4 fruit fly cellular contexts compared by ENCODE assay signal in the genomic region with DNA sequence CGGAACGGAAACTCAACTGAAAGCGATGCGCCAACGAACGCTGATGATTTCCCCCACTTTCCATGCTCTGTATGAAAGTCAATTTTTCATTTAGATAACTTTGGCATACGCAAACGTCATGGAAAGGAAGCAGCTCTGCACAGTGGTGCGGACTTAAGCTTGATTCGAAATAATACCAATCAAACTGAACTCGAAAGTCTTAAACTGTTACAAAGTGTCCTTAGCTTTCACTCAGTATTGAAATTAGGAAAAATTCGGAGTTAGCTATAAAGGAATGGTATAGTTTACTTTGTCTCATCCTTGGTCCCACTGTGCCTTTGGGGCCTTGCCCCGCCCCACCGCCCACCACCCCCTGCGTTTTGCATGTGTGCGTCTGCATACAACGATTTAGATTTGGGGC.
A peak's percentile ranks its signal among the peaks of the same experiment; 100 is the strongest.
TF ChIP-seq lines count a peak whose summit lies in the region.

No protein-coding gene starts in this region.

- TF ChIP-seq CTCF in whole organism, embryonic (GFP tag; optimal IDR thresholded peaks at IDR 0.05; lab: Kevin White, UChicago), result no peak

TF ChIP-seq in whole organism, embryonic, 481 proteins besides CTCF, POLR2A, EP300 and RAD21 (continues in another document):
- TF ChIP-seq CG3281 (GFP tag; optimal IDR thresholded peaks at IDR 0.05; lab: Kevin White, UChicago) (peak; percentile 55), pan (optimal IDR thresholded peaks at IDR 0.05; lab: Kevin White, UChicago) (no peak), pan (GFP tag; optimal IDR thresholded peaks at IDR 0.05 in 1 of 2, IDR thresholded peaks at IDR 0.05 in 1 of 2) (peak in 1 of 2 experiments; percentile 76), CG6791 (GFP tag; IDR thresholded peaks at IDR 0.05; lab: Robert Waterston, UW; ENCODE audit: partially characterized antibody) (no peak), Sox100B (GFP tag; optimal IDR thresholded peaks at IDR 0.05; lab: Kevin White, UChicago) (peak; percentile 33), CG18599 (GFP tag; optimal IDR thresholded peaks at IDR 0.05; lab: Kevin White, UChicago) (peak; percentile 77), Mad (GFP tag; optimal IDR thresholded peaks at IDR 0.05; lab: Kevin White, UChicago) (no peak), CG15269 (tag; optimal IDR thresholded peaks at IDR 0.05; lab: Kevin White, UChicago) (peak; percentile 75), B-H2 (GFP tag; optimal IDR thresholded peaks at IDR 0.05; lab: Kevin White, UChicago) (no peak), Usf (GFP tag; optimal IDR thresholded peaks at IDR 0.05; lab: Kevin White, UChicago) (no peak), BtbVII (GFP tag; optimal IDR thresholded peaks at IDR 0.05; lab: Kevin White, UChicago) (peak; percentile 1), salm (tag; optimal IDR thresholded peaks at IDR 0.05; lab: Kevin White, UChicago) (no peak), nerfin-1 (tag; optimal IDR thresholded peaks at IDR 0.05; lab: Kevin White, UChicago) (no peak), CG15011 (GFP tag; optimal IDR thresholded peaks at IDR 0.05; lab: Kevin White, UChicago) (no peak), CG13296 (GFP tag; optimal IDR thresholded peaks at IDR 0.05; lab: Kevin White, UChicago) (no peak), Max (GFP tag; optimal IDR thresholded peaks at IDR 0.05; lab: Kevin White, UChicago) (no peak), Taf1 (GFP tag; IDR thresholded peaks at IDR 0.05; lab: Robert Waterston, UW) (peak; percentile 64), slou (GFP tag; optimal IDR thresholded peaks at IDR 0.05; lab: Kevin White, UChicago) (peak; percentile 4), CG11723 (GFP tag; optimal IDR thresholded peaks at IDR 0.05; lab: Kevin White, UChicago) (no peak), eve (GFP tag; optimal IDR thresholded peaks at IDR 0.05; lab: Kevin White, UChicago) (peak in 1 of 2 experiments; percentile 67), CG17186 (GFP tag; optimal IDR thresholded peaks at IDR 0.05; lab: Kevin White, UChicago) (no peak)

TF ChIP-seq in whole organism, prepupa, 60 proteins besides CTCF, POLR2A, EP300 and RAD21:
- TF ChIP-seq spab (GFP tag; optimal IDR thresholded peaks at IDR 0.05; lab: Kevin White, UChicago), result no peak
- TF ChIP-seq CG6854 (GFP tag; optimal IDR thresholded peaks at IDR 0.05; lab: Kevin White, UChicago), result no peak
- peak; percentile 19 for TF ChIP-seq Hr4 (GFP tag; optimal IDR thresholded peaks at IDR 0.05; lab: Kevin White, UChicago)
- TF ChIP-seq net (GFP tag; optimal IDR thresholded peaks at IDR 0.05; lab: Kevin White, UChicago), result no peak
- peak; percentile 3 for TF ChIP-seq Hr39 (GFP tag; optimal IDR thresholded peaks at IDR 0.05; lab: Kevin White, UChicago)
- no peak for TF ChIP-seq Hr38 (GFP tag; optimal IDR thresholded peaks at IDR 0.05; lab: Kevin White, UChicago)
- peak; percentile 34 for TF ChIP-seq esn (GFP tag; optimal IDR thresholded peaks at IDR 0.05; lab: Kevin White, UChicago)
- no peak for TF ChIP-seq ss (GFP tag; optimal IDR thresholded peaks at IDR 0.05; lab: Kevin White, UChicago)
- TF ChIP-seq CG32006 (GFP tag; optimal IDR thresholded peaks at IDR 0.05; lab: Kevin White, UChicago), result peak; percentile 17
- TF ChIP-seq CG10669 (GFP tag; optimal IDR thresholded peaks at IDR 0.05; lab: Kevin White, UChicago), result no peak
- no peak for TF ChIP-seq fd85E (GFP tag; optimal IDR thresholded peaks at IDR 0.05; lab: Kevin White, UChicago)
- 0 out of 3 replicates have a peak, but pooled peaks have one; percentile 6 for TF ChIP-seq eg (GFP tag; IDR thresholded peaks at IDR 0.05; lab: Robert Waterston, UW)
- TF ChIP-seq CG3032 (tag; optimal IDR thresholded peaks at IDR 0.05; lab: Kevin White, UChicago), result no peak
- TF ChIP-seq svp (GFP tag; lab: Kevin White, UChicago), result peak; percentile 59
- no peak for TF ChIP-seq Gug (GFP tag; IDR thresholded peaks at IDR 0.05; lab: Robert Waterston, UW)
- peak; percentile 45 for TF ChIP-seq OdsH (GFP tag; optimal IDR thresholded peaks at IDR 0.05; lab: Kevin White, UChicago)
- TF ChIP-seq Eip78C (GFP tag; lab: Kevin White, UChicago), result peak; percentile 48
- TF ChIP-seq Met (GFP tag; optimal IDR thresholded peaks at IDR 0.05; lab: Kevin White, UChicago), result peak; percentile 24

TF ChIP-seq in whole organism, pupa, 21 proteins besides CTCF, POLR2A, EP300 and RAD21:
- TF ChIP-seq CG32121 (GFP tag; IDR thresholded peaks at IDR 0.05; lab: Robert Waterston, UW), result no peak
- TF ChIP-seq CG10348 (GFP tag; IDR thresholded peaks at IDR 0.05; lab: Robert Waterston, UW), result 0 out of 2 replicates have a peak, but pooled peaks have one; percentile 22
- no peak for TF ChIP-seq CG15710 (tag; optimal IDR thresholded peaks at IDR 0.05; lab: Kevin White, UChicago)
- 0 out of 2 replicates have a peak, but pooled peaks have one; percentile 19 for TF ChIP-seq Ets98B (GFP tag; IDR thresholded peaks at IDR 0.05; lab: Robert Waterston, UW)
- no peak for TF ChIP-seq CG12605 (GFP tag; IDR thresholded peaks at IDR 0.05; lab: Robert Waterston, UW)
- TF ChIP-seq Pif1B (GFP tag; optimal IDR thresholded peaks at IDR 0.05; lab: Kevin White, UChicago), result no peak
- no peak for TF ChIP-seq EcR (GFP tag; optimal IDR thresholded peaks at IDR 0.05; lab: Kevin White, UChicago)
- TF ChIP-seq D1 (tag; optimal IDR thresholded peaks at IDR 0.05; lab: Kevin White, UChicago), result no peak
- peak; percentile 35; the same call in 1 of the 3 replicates for TF ChIP-seq CG4496 (GFP tag; IDR thresholded peaks at IDR 0.05; lab: Robert Waterston, UW)
- TF ChIP-seq fd96Ca (GFP tag; IDR thresholded peaks at IDR 0.05; lab: Robert Waterston, UW), result 0 out of 3 replicates have a peak, but pooled peaks have one; percentile 29
- no peak for TF ChIP-seq CG9948 (tag; optimal IDR thresholded peaks at IDR 0.05; lab: Kevin White, UChicago)
- no peak for TF ChIP-seq CG14655 (GFP tag; optimal IDR thresholded peaks at IDR 0.05; lab: Kevin White, UChicago)

TF ChIP-seq in whole organism, wandering third instar larva, 38 proteins besides CTCF, POLR2A, EP300 and RAD21:
- TF ChIP-seq br (GFP tag; optimal IDR thresholded peaks at IDR 0.05; lab: Kevin White, UChicago), result peak; percentile 10
- TF ChIP-seq OdsH (GFP tag; optimal IDR thresholded peaks at IDR 0.05; lab: Kevin White, UChicago), result no peak
- TF ChIP-seq CG9705 (GFP tag; optimal IDR thresholded peaks at IDR 0.05; lab: Kevin White, UChicago), result no peak
